Worm (Caenorhabditis elegans) whole organism, L2 larva: ENCODE data around the gene F35B3.7.

Experiments
- F13H6.1 ChIP-seq: sonication (generic microtip); optimal IDR thresholded peaks from 2 replicates; lab custom pipeline; 2016; ENCODE audit warnings: missing genetic modification characterization, missing compliant biosample characterization
- R02D3.7 ChIP-seq: fragments of 150-350 bp; optimal IDR thresholded peaks from 2 replicates; lab custom pipeline; 2014; ENCODE audit warnings: missing biosample characterization, missing genetic modification characterization
- ZK546.5 ChIP-seq: sonication (generic microtip); optimal IDR thresholded peaks from 2 replicates; lab custom pipeline; 2017; ENCODE audit warnings: missing biosample characterization, missing genetic modification characterization
- ama-1 ChIP-seq: fragments of 150-350 bp; optimal IDR thresholded peaks from 2 replicates; lab custom pipeline; 2018; ENCODE audit warnings: inconsistent platforms
- blmp-1 ChIP-seq: sonication (generic microtip); optimal IDR thresholded peaks from 2 replicates; lab custom pipeline; 2017; ENCODE audit warnings: missing genetic modification characterization, mild to moderate bottlenecking, missing compliant biosample characterization, antibody characterized with exemption, moderate library complexity; ENCODE audit not compliant: insufficient read depth
- ceh-16 ChIP-seq: fragments of 150-350 bp; optimal IDR thresholded peaks from 2 replicates; lab custom pipeline; 2014; ENCODE audit warnings: missing biosample characterization, missing genetic modification characterization
- crh-2 ChIP-seq: sonication (generic microtip); optimal IDR thresholded peaks from 2 replicates; lab custom pipeline; 2017; ENCODE audit warnings: missing biosample characterization, missing genetic modification characterization
- fos-1 ChIP-seq: fragments of 150-350 bp; optimal IDR thresholded peaks from 2 replicates; lab custom pipeline; 2014; ENCODE audit warnings: missing biosample characterization, missing genetic modification characterization
- lin-11 ChIP-seq: fragments of 150-350 bp; sonication (generic microtip); optimal IDR thresholded peaks from 2 replicates; lab custom pipeline; 2014; ENCODE audit warnings: missing biosample characterization, missing genetic modification characterization, inconsistent platforms, mixed read lengths
- lin-13 ChIP-seq: fragments of 150-350 bp; optimal IDR thresholded peaks from 2 replicates; lab custom pipeline; 2014; ENCODE audit warnings: missing biosample characterization, missing genetic modification reagents, missing genetic modification characterization
- lsy-2 ChIP-seq, 2 experiments: fragments of 150-350 bp in 1 of 2; sonication (generic microtip) in 1 of 2; optimal IDR thresholded peaks; 2 replicates each; lab custom pipeline; 2014 to 2017; ENCODE audit warnings: missing biosample characterization in 2 of 2, missing genetic modification characterization in 2 of 2
- mab-5 ChIP-seq: fragments of 150-350 bp; optimal IDR thresholded peaks from 2 replicates; lab custom pipeline; 2014; ENCODE audit warnings: missing biosample characterization, missing genetic modification characterization
- mbf-1 ChIP-seq: sonication (generic microtip); optimal IDR thresholded peaks from 2 replicates; lab custom pipeline; 2017; ENCODE audit warnings: missing biosample characterization, missing genetic modification characterization
- nhr-10 ChIP-seq: sonication (generic microtip); optimal IDR thresholded peaks from 2 replicates; lab custom pipeline; 2017; ENCODE audit warnings: missing biosample characterization, missing genetic modification characterization
- nhr-11 ChIP-seq: fragments of 150-350 bp; optimal IDR thresholded peaks from 2 replicates; lab custom pipeline; 2014; ENCODE audit warnings: missing biosample characterization, missing genetic modification characterization
- nhr-129 ChIP-seq: fragments of 150-350 bp; optimal IDR thresholded peaks from 2 replicates; lab custom pipeline; 2014; ENCODE audit warnings: missing biosample characterization, missing genetic modification characterization
- nhr-21 ChIP-seq: fragments of 150-350 bp; optimal IDR thresholded peaks from 2 replicates; lab custom pipeline; 2014; ENCODE audit warnings: missing biosample characterization, missing genetic modification characterization
- nhr-25 ChIP-seq: fragments of 150-350 bp; sonication (generic microtip); optimal IDR thresholded peaks from 3 replicates; lab custom pipeline; 2014; ENCODE audit warnings: missing biosample characterization, missing genetic modification characterization
- nhr-6 ChIP-seq: fragments of 150-350 bp; optimal IDR thresholded peaks from 2 replicates; lab custom pipeline; 2014; ENCODE audit warnings: missing biosample characterization, missing genetic modification characterization
- nhr-77 ChIP-seq: fragments of 150-350 bp; optimal IDR thresholded peaks from 2 replicates; lab custom pipeline; 2014; ENCODE audit warnings: missing biosample characterization, missing genetic modification characterization
- peb-1 ChIP-seq: fragments of 150-350 bp; optimal IDR thresholded peaks from 2 replicates; lab custom pipeline; 2014; ENCODE audit warnings: missing biosample characterization, missing genetic modification characterization
- sem-4 ChIP-seq: fragments of 150-350 bp; optimal IDR thresholded peaks from 2 replicates; lab custom pipeline; 2014; ENCODE audit warnings: missing biosample characterization, missing genetic modification reagents, missing genetic modification characterization
- sma-3 ChIP-seq: sonication (generic microtip); optimal IDR thresholded peaks from 2 replicates; lab custom pipeline; 2016; ENCODE audit warnings: missing genetic modification reagents, missing genetic modification characterization, missing compliant biosample characterization
- sma-9 ChIP-seq, 2 experiments: fragments of 150-350 bp in 1 of 2; sonication (generic microtip) in 1 of 2; optimal IDR thresholded peaks; 2 replicates each; lab custom pipeline; 2014 to 2016; ENCODE audit warnings: missing genetic modification characterization in 2 of 2, mild to moderate bottlenecking in 1 of 2, missing biosample characterization in 1 of 2, missing compliant biosample characterization in 1 of 2, missing genetic modification reagents in 1 of 2, moderate library complexity in 1 of 2
- snpc-4 ChIP-seq: fragments of 150-350 bp; optimal IDR thresholded peaks from 2 replicates; lab custom pipeline; 2014; ENCODE audit warnings: missing biosample characterization, missing genetic modification characterization
- unc-39 ChIP-seq: fragments of 150-350 bp; optimal IDR thresholded peaks from 2 replicates; lab custom pipeline; 2014; ENCODE audit warnings: missing biosample characterization, missing genetic modification characterization
- unc-55 ChIP-seq: fragments of 150-350 bp; sonication (generic microtip); optimal IDR thresholded peaks from 3 replicates; lab custom pipeline; 2014; ENCODE audit warnings: missing biosample characterization, missing genetic modification reagents, missing genetic modification characterization
- zag-1 ChIP-seq: fragments of 150-350 bp; optimal IDR thresholded peaks from 2 replicates; lab custom pipeline; 2014; ENCODE audit warnings: missing biosample characterization, missing genetic modification characterization

F35B3.7 gene

ce11 chrX:17003473-17004123 lies 39.3 kb downstream of the F35B3.7 start:
- peak; percentile 68 for TF ChIP-seq mab-5 (tag; lab: Kevin White, UChicago)
- TF ChIP-seq lin-13 (GFP tag; lab: Kevin White, UChicago) = peak; percentile 5
- TF ChIP-seq ZK546.5 (tag; lab: Kevin White, UChicago) = no peak
- TF ChIP-seq sem-4 (tag; lab: Kevin White, UChicago) = peak; percentile 75
- peak in 1 of 2 experiments; percentile 16 for TF ChIP-seq lsy-2 (tag; optimal IDR thresholded peaks at IDR 0.05; lab: Kevin White, UChicago)
- peak; percentile 36 for TF ChIP-seq nhr-129 (tag; lab: Kevin White, UChicago)
- TF ChIP-seq nhr-77 (tag; lab: Kevin White, UChicago) = no peak
- no peak for TF ChIP-seq snpc-4
- no peak for TF ChIP-seq ceh-16 (tag; lab: Kevin White, UChicago)

- TF ChIP-seq sma-9 (GFP tag; optimal IDR thresholded peaks at IDR 0.05; lab: Kevin White, UChicago) (peak; percentile 8), sma-9 (tag; optimal IDR thresholded peaks at IDR 0.05; lab: Kevin White, UChicago) (no peak), sem-4 (tag; lab: Kevin White, UChicago) (peak; percentile 1), peb-1 (tag; lab: Kevin White, UChicago) (no peak), blmp-1 (tag; lab: Kevin White, UChicago) (no peak), zag-1 (tag; lab: Kevin White, UChicago) (peak; percentile 20), lsy-2 (tag; optimal IDR thresholded peaks at IDR 0.05; lab: Kevin White, UChicago) (peak in 1 of 2 experiments; percentile 24), nhr-10 (no peak), sma-3 (no peak)
Observed at ce11 chrX:17002149-17002548, 40.7 kb downstream of the F35B3.7 start.

- no peak for TF ChIP-seq R02D3.7 (tag; lab: Kevin White, UChicago)
- no peak for TF ChIP-seq lin-11
- no peak for TF ChIP-seq F13H6.1 (tag; lab: Kevin White, UChicago)
- peak; percentile 11 for TF ChIP-seq mab-5 (tag; lab: Kevin White, UChicago)
Observed at ce11 chrX:16999649-17000048, 43.2 kb downstream of the F35B3.7 start.

ce11 chrX:16998981-16999380 lies 43.9 kb downstream of the F35B3.7 start:
- TF ChIP-seq sma-9 (GFP tag; optimal IDR thresholded peaks at IDR 0.05; lab: Kevin White, UChicago) (no peak), sma-9 (tag; optimal IDR thresholded peaks at IDR 0.05; lab: Kevin White, UChicago) (no peak), sem-4 (tag; lab: Kevin White, UChicago) (no peak), nhr-6 (tag; lab: Kevin White, UChicago) (no peak), nhr-129 (tag; lab: Kevin White, UChicago) (no peak), blmp-1 (tag; lab: Kevin White, UChicago) (no peak), snpc-4 (no peak), mab-5 (tag; lab: Kevin White, UChicago) (no peak), nhr-11 (no peak), unc-55 (GFP tag; lab: Kevin White, UChicago) (no peak), unc-39 (tag; lab: Kevin White, UChicago) (no peak)
- TF ChIP-seq, all 48 proteins: peak for 0

DNA sequence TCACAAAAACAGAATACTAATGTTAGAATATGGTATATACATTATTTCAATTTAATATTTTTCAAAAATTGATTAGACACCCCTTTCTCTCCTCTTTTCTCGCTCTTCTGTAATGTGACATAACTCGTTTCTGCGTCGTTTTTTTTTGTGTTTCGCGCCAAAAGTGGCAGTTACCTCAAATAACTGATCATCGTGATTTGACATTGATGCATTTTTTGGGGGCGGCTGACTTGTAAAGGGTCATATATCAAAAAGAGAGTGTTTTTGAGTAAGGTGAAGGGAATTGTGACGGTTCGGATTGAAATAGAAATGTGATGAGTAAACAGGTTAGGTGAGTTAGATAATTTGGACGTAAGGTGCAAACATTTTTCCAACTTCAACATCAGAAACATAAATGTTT lies 44.9 kb downstream of the F35B3.7 start:
- peak; percentile 66 for TF ChIP-seq nhr-25 (tag; lab: Kevin White, UChicago)
- no peak for TF ChIP-seq nhr-21

DNA sequence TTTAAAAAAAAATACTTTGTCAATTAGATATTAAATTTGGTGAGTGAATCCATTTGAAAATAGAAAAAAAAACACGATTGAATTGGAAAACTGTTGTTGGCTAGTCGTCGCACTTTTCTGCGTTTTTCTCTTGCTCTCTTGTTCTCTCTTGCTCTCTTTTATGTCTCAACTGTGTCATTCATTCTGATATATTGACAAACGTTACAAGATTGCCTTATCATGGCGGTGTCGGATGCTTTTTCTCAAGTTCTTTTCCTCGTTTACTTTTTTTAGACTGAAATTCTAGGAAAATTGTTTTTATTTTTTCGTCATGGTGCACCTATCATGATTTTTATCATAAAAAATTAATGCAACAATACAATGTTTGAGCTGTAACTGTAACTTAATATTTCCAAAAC lies 47.0 kb downstream of the F35B3.7 start:
- TF ChIP-seq fos-1 (tag; lab: Kevin White, UChicago) = peak; percentile 77
- no peak for TF ChIP-seq nhr-6 (tag; lab: Kevin White, UChicago)
- peak; percentile 2 for TF ChIP-seq crh-2 (tag; lab: Kevin White, UChicago)
- TF ChIP-seq ZK546.5 (tag; lab: Kevin White, UChicago) = no peak

ce11 chrX:16995149-16995885 lies 47.6 kb downstream of the F35B3.7 start:
- TF ChIP-seq peb-1 (tag; lab: Kevin White, UChicago) (no peak), blmp-1 (tag; lab: Kevin White, UChicago) (peak; percentile 87), lin-13 (GFP tag; lab: Kevin White, UChicago) (no peak), mbf-1 (tag; lab: Kevin White, UChicago) (no peak), sma-3 (no peak), ama-1 (lab: Kevin White, UChicago) (no peak)
